Fruit fly (Drosophila melanogaster): Measurements from ENCODE around the gene lcs.

Gene lcs

DNA sequence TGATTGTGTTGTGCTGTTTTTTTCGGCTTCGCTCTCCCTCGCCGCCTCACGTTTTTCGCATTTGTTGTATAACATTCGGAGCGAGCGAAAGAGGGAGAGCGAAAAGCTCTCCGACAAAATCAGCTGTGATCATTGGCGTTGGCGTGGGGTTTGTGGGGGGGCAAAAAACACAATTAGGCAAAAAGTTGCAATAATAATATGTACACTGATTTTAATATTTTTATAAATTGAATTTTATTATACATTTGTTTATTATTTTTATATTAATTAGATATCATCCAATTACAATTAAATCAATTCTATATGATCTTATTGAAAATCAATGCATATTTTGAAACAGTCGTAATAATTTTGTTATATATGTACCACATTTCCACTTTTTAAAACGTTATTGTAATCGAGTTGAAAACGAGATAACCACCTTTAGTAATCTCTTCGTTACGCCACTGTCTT, 21.5 kb downstream of the lcs start (continued):
- TF ChIP-seq fd96Cb (tag; optimal IDR thresholded peaks at IDR 0.05) (peak; percentile 27), Nf-YA (GFP tag; IDR thresholded peaks at IDR 0.05) (no peak), CG33557 (GFP tag; optimal IDR thresholded peaks at IDR 0.05) (no peak), jigr1 (GFP tag; IDR thresholded peaks at IDR 0.05) (no peak), so (GFP tag; IDR thresholded peaks at IDR 0.05) (0 out of 3 replicates have a peak, but pooled peaks have one; percentile 41), shn (GFP tag; optimal IDR thresholded peaks at IDR 0.05) (no peak), CG11085 (GFP tag; IDR thresholded peaks at IDR 0.05) (no peak), CG15269 (tag; optimal IDR thresholded peaks at IDR 0.05) (no peak), CG7372 (GFP tag; IDR thresholded peaks at IDR 0.05) (no peak), tin (GFP tag; optimal IDR thresholded peaks at IDR 0.05) (no peak), chm (GFP tag; IDR thresholded peaks at IDR 0.05) (no peak), CG17186 (GFP tag; optimal IDR thresholded peaks at IDR 0.05) (no peak), HHEX (GFP tag; optimal IDR thresholded peaks at IDR 0.05) (peak; percentile 52), Lim3 (GFP tag; IDR thresholded peaks at IDR 0.05) (no peak), CG7357 (GFP tag; IDR thresholded peaks at IDR 0.05) (no peak), CG16779 (GFP tag; IDR thresholded peaks at IDR 0.05) (no peak), ftz-f1 (GFP tag; optimal IDR thresholded peaks at IDR 0.05) (no peak), ken (GFP tag; IDR thresholded peaks at IDR 0.05) (no peak), CG30020 (tag; optimal IDR thresholded peaks at IDR 0.05) (no peak), CG11398 (GFP tag; optimal IDR thresholded peaks at IDR 0.05) (no peak), salm (tag; optimal IDR thresholded peaks at IDR 0.05) (no peak), dati (GFP tag; IDR thresholded peaks at IDR 0.05) (no peak), CG1647 (GFP tag; optimal IDR thresholded peaks at IDR 0.05) (no peak), danr (GFP tag; IDR thresholded peaks at IDR 0.05) (no peak), Jarid2 (GFP tag; optimal IDR thresholded peaks at IDR 0.05) (no peak), Ets65A (GFP tag) (no peak), CkIIα-i1 (GFP tag; IDR thresholded peaks at IDR 0.05) (no peak), h (optimal IDR thresholded peaks at IDR 0.05) (no peak), Antp (GFP tag; optimal IDR thresholded peaks at IDR 0.05) (no peak), CG2889 (GFP tag; IDR thresholded peaks at IDR 0.05) (no peak), ap (GFP tag; IDR thresholded peaks at IDR 0.05) (no peak), C15 (GFP tag; IDR thresholded peaks at IDR 0.05) (no peak), Ssrp (tag; optimal IDR thresholded peaks at IDR 0.05) (peak; percentile 34), CG13775 (GFP tag; optimal IDR thresholded peaks at IDR 0.05) (peak; percentile 19), fu2 (GFP tag; optimal IDR thresholded peaks at IDR 0.05) (no peak), Aef1 (GFP tag; IDR thresholded peaks at IDR 0.05) (no peak), gsb-n (tag; optimal IDR thresholded peaks at IDR 0.05) (no peak), CG31388 (GFP tag; optimal IDR thresholded peaks at IDR 0.05) (no peak), dpn (GFP tag; optimal IDR thresholded peaks at IDR 0.05) (peak in 1 of 2 experiments; percentile 21), stwl (tag; optimal IDR thresholded peaks at IDR 0.05) (no peak), lilli (GFP tag; optimal IDR thresholded peaks at IDR 0.05) (peak; percentile 28), Gsc (GFP tag; IDR thresholded peaks at IDR 0.05) (no peak), CG10321 (GFP tag; IDR thresholded peaks at IDR 0.05) (no peak), peb (GFP tag; IDR thresholded peaks at IDR 0.05) (no peak), CG5180 (GFP tag; optimal IDR thresholded peaks at IDR 0.05) (no peak), ems (GFP tag; optimal IDR thresholded peaks at IDR 0.05) (no peak), ash1 (GFP tag; optimal IDR thresholded peaks at IDR 0.05) (no peak), CG9932 (GFP tag; IDR thresholded peaks at IDR 0.05) (peak; percentile 69), CG7928 (GFP tag; optimal IDR thresholded peaks at IDR 0.05) (no peak), ERR (GFP tag; optimal IDR thresholded peaks at IDR 0.05) (no peak), lola (GFP tag; optimal IDR thresholded peaks at IDR 0.05) (no peak), CG4854 (GFP tag; optimal IDR thresholded peaks at IDR 0.05) (no peak), GATAe (GFP tag; conservative IDR thresholded peaks at IDR 0.05) (no peak), emc (GFP tag; optimal IDR thresholded peaks at IDR 0.05) (no peak)
